Worm (Caenorhabditis elegans): ENCODE results near the gene col-95.
A peak's percentile ranks its signal among the peaks of the same experiment; 100 is the strongest.

DNA sequence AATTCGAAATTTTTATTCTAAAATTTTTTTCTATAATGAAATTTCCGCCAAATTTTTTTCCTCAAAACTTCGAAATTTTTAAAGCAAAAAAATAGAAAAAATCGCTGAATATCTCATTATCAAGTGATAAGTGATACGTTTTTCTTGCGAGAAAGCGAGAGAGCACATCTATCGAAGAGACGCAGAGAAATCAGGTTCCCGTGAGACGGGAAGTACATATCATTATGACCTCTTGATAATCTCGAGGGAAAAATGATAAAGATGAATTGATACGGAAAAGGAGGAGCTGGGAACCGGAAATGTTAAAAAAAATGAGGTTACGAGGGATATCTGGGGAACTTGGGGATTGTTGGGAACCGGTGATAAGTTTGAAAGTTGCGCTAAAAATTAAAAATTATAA is 23.2 kb downstream of the col-95 start:
- TF ChIP-seq nhr-67 (tag; optimal IDR thresholded peaks at IDR 0.05) (no peak), ceh-16 (tag; optimal IDR thresholded peaks at IDR 0.05) (no peak), pha-4 (tag; optimal IDR thresholded peaks at IDR 0.05) (no peak), nhr-77 (tag; optimal IDR thresholded peaks at IDR 0.05) (no peak), lin-39 (tag; optimal IDR thresholded peaks at IDR 0.05) (no peak), ZK546.5 (tag; optimal IDR thresholded peaks at IDR 0.05) (no peak), elt-2 (tag; optimal IDR thresholded peaks at IDR 0.05) (peak; percentile 74), elt-1 (tag; optimal IDR thresholded peaks at IDR 0.05) (no peak), ztf-11 (tag; optimal IDR thresholded peaks at IDR 0.05) (no peak), lin-15B (tag; optimal IDR thresholded peaks at IDR 0.05) (no peak), sea-2 (GFP tag; optimal IDR thresholded peaks at IDR 0.05) (no peak), ama-1 (optimal IDR thresholded peaks at IDR 0.05) (no peak), nhr-76 (tag; optimal IDR thresholded peaks at IDR 0.05) (no peak), nhr-23 (tag; optimal IDR thresholded peaks at IDR 0.05) (peak; percentile 49)

All from whole organism, L3 larva.